Fruit fly (Drosophila melanogaster) whole organism, embryonic: Measurements from ENCODE around the gene CG2854.

Source experiments
- Aef1 ChIP-seq: fragments of 200-800 bp; sonication (Bioruptor generic); IDR thresholded peaks from 3 replicates; pipeline ENCODE4 v1.3.6; 2022; ENCODE audit warnings: missing biosample characterization, missing genetic modification characterization
- Atf-2 ChIP-seq: fragments of 200-800 bp; sonication (Bioruptor generic); optimal IDR thresholded peaks from 2 replicates; lab custom pipeline; 2016; ENCODE audit warnings: missing biosample characterization, missing genetic modification characterization
- B-H1 ChIP-seq: fragments of 200-800 bp; sonication (Bioruptor generic); IDR thresholded peaks from 3 replicates; pipeline ENCODE4 v1.3.6; 2022; ENCODE audit warnings: missing biosample characterization, missing genetic modification characterization
- Bdp1 ChIP-seq: fragments of 200-800 bp; sonication (Bioruptor generic); optimal IDR thresholded peaks from 3 replicates; lab custom pipeline; 2016; ENCODE audit warnings: missing biosample characterization, missing genetic modification characterization
- CG11398 ChIP-seq: fragments of 200-800 bp; sonication (Bioruptor generic); optimal IDR thresholded peaks from 2 replicates; lab custom pipeline; 2016; ENCODE audit warnings: missing biosample characterization, missing genetic modification characterization
- CG11504 ChIP-seq: fragments of 200-800 bp; sonication (Bioruptor generic); optimal IDR thresholded peaks from 3 replicates; lab custom pipeline; 2019; ENCODE audit warnings: missing biosample characterization, mild to moderate bottlenecking, missing genetic modification characterization, moderate library complexity
- CG12104 ChIP-seq: fragments of 200-800 bp; sonication (Bioruptor generic); optimal IDR thresholded peaks from 3 replicates; lab custom pipeline; 2016; ENCODE audit warnings: missing biosample characterization, missing genetic modification characterization
- CG12155 ChIP-seq: fragments of 200-800 bp; sonication (Bioruptor generic); optimal IDR thresholded peaks from 3 replicates; lab custom pipeline; 2016; ENCODE audit warnings: missing biosample characterization, missing genetic modification characterization
- CG12299 ChIP-seq: fragments of 200-800 bp; sonication (Bioruptor generic); optimal IDR thresholded peaks from 2 replicates; lab custom pipeline; 2018; ENCODE audit warnings: missing biosample characterization, mild to moderate bottlenecking, missing genetic modification characterization
- CG13894 ChIP-seq: fragments of 200-800 bp; sonication (Bioruptor generic); optimal IDR thresholded peaks from 3 replicates; lab custom pipeline; 2018; ENCODE audit warnings: missing biosample characterization, mild to moderate bottlenecking, missing genetic modification characterization, moderate library complexity
- CG14965 ChIP-seq: fragments of 200-800 bp; sonication (Bioruptor generic); optimal IDR thresholded peaks from 2 replicates; lab custom pipeline; 2016; ENCODE audit warnings: missing biosample characterization, missing genetic modification characterization, borderline replicate concordance
- CG16779 ChIP-seq: fragments of 200-800 bp; sonication (Bioruptor generic); IDR thresholded peaks from 2 replicates; pipeline ENCODE4 v1.3.6; 2022; ENCODE audit warnings: missing biosample characterization, missing genetic modification characterization
- CG17328 ChIP-seq: fragments of 200-800 bp; sonication (Bioruptor generic); IDR thresholded peaks from 2 replicates; pipeline ENCODE4 v1.3.6; 2022; ENCODE audit warnings: missing biosample characterization, missing genetic modification characterization
- CG17802 ChIP-seq: fragments of 200-800 bp; sonication (Bioruptor generic); optimal IDR thresholded peaks from 2 replicates; lab custom pipeline; 2018; ENCODE audit warnings: missing biosample characterization, mild to moderate bottlenecking, missing genetic modification characterization, moderate library complexity
- CG17912 ChIP-seq: fragments of 200-800 bp; sonication (Bioruptor generic); optimal IDR thresholded peaks from 2 replicates; lab custom pipeline; 2018; ENCODE audit warnings: missing biosample characterization, mild to moderate bottlenecking, missing genetic modification characterization
- CG18599 ChIP-seq: fragments of 200-800 bp; sonication (Bioruptor generic); optimal IDR thresholded peaks from 3 replicates; lab custom pipeline; 2017; ENCODE audit warnings: missing biosample characterization, missing genetic modification characterization, mild to moderate bottlenecking, moderate library complexity, missing genetic modification reagents
- CG3065 ChIP-seq: fragments of 200-800 bp; sonication (Bioruptor generic); optimal IDR thresholded peaks from 2 replicates; lab custom pipeline; 2016; ENCODE audit warnings: missing biosample characterization, missing genetic modification characterization
- CG3163 ChIP-seq: fragments of 200-800 bp; sonication (Bioruptor generic); optimal IDR thresholded peaks from 3 replicates; lab custom pipeline; 2016; ENCODE audit warnings: missing biosample characterization, missing genetic modification characterization
- CG32767 ChIP-seq: fragments of 200-800 bp; sonication (Bioruptor generic); IDR thresholded peaks from 2 replicates; pipeline ENCODE4 v1.3.6; 2022; ENCODE audit warnings: missing biosample characterization, missing genetic modification characterization
- CG4360 ChIP-seq: fragments of 200-800 bp; sonication (Bioruptor generic); IDR thresholded peaks from 2 replicates; pipeline ENCODE4 v1.3.6; 2022; ENCODE audit warnings: missing biosample characterization, missing genetic modification characterization
- CG5180 ChIP-seq: fragments of 200-800 bp; sonication (Bioruptor generic); optimal IDR thresholded peaks from 3 replicates; lab custom pipeline; 2017; ENCODE audit warnings: missing biosample characterization, missing genetic modification characterization, mild to moderate bottlenecking, moderate library complexity, missing genetic modification reagents
- CG8924 ChIP-seq: fragments of 200-800 bp; optimal IDR thresholded peaks from 3 replicates; lab custom pipeline; 2019; ENCODE audit warnings: missing biosample characterization, mild to moderate bottlenecking, missing genetic modification characterization, moderate library complexity
- CkIIα-i1 ChIP-seq: fragments of 200-800 bp; sonication (Bioruptor generic); IDR thresholded peaks from 2 replicates; pipeline ENCODE4 v1.3.6; 2022; ENCODE audit warnings: missing biosample characterization, missing genetic modification characterization
- CoRest ChIP-seq: fragments of 200-800 bp; sonication (Bioruptor generic); optimal IDR thresholded peaks from 3 replicates; lab custom pipeline; 2018; ENCODE audit warnings: missing biosample characterization, mild to moderate bottlenecking, missing genetic modification characterization, moderate library complexity
- Dfd ChIP-seq, 2 experiments: fragments of >200 bp; optimal IDR thresholded peaks; 2 replicates each; lab custom pipeline; 2017; ENCODE audit warnings: missing biosample characterization in 2 of 2, missing genetic modification characterization in 2 of 2
- HmgZ ChIP-seq: fragments of 200-800 bp; sonication (Bioruptor generic); optimal IDR thresholded peaks from 2 replicates; lab custom pipeline; 2018; ENCODE audit warnings: missing biosample characterization, mild to moderate bottlenecking, missing genetic modification characterization
- MTF-1 ChIP-seq: fragments of 200-800 bp; sonication (Bioruptor generic); optimal IDR thresholded peaks from 2 replicates; lab custom pipeline; 2018; ENCODE audit warnings: missing biosample characterization, mild to moderate bottlenecking, missing genetic modification characterization, borderline replicate concordance
- Optix ChIP-seq: fragments of 200-800 bp; sonication (Bioruptor generic); IDR thresholded peaks from 3 replicates; pipeline ENCODE4 v1.3.6; 2022; ENCODE audit warnings: missing biosample characterization, missing genetic modification characterization
- Six4 ChIP-seq: fragments of 200-800 bp; sonication (Bioruptor generic); optimal IDR thresholded peaks from 2 replicates; lab custom pipeline; 2016; ENCODE audit warnings: missing biosample characterization, missing genetic modification characterization
- Sox102F ChIP-seq: fragments of 200-800 bp; sonication (Bioruptor generic); optimal IDR thresholded peaks from 2 replicates; lab custom pipeline; 2018; ENCODE audit warnings: missing biosample characterization, mild to moderate bottlenecking, missing genetic modification characterization, moderate library complexity
- Spps ChIP-seq: fragments of 200-800 bp; sonication (Bioruptor generic); optimal IDR thresholded peaks from 2 replicates; lab custom pipeline; 2018; ENCODE audit warnings: missing biosample characterization, mild to moderate bottlenecking, missing genetic modification characterization
- Vsx1 ChIP-seq: fragments of 200-800 bp; sonication (Bioruptor generic); optimal IDR thresholded peaks from 2 replicates; lab custom pipeline; 2017; ENCODE audit warnings: missing biosample characterization, mild to moderate bottlenecking, missing genetic modification characterization, missing genetic modification reagents
- ara ChIP-seq: fragments of 200-800 bp; sonication (Bioruptor generic); IDR thresholded peaks from 2 replicates; pipeline ENCODE4 v1.3.6; 2022; ENCODE audit warnings: missing biosample characterization, missing genetic modification characterization
- ash1 ChIP-seq: fragments of 200-800 bp; sonication (Bioruptor generic); optimal IDR thresholded peaks from 2 replicates; lab custom pipeline; 2018; ENCODE audit warnings: missing biosample characterization, mild to moderate bottlenecking, missing genetic modification characterization
- chif ChIP-seq, 2 experiments: fragments of 200-800 bp; sonication (Bioruptor generic); optimal IDR thresholded peaks; 3 replicates each; lab custom pipeline; 2016; ENCODE audit warnings: missing biosample characterization in 2 of 2, missing genetic modification characterization in 2 of 2
- da ChIP-seq: fragments of 200-800 bp; sonication (Bioruptor generic); optimal IDR thresholded peaks from 2 replicates; lab custom pipeline; 2016; ENCODE audit warnings: missing biosample characterization, missing genetic modification characterization
- dmrt99B ChIP-seq: fragments of 200-800 bp; sonication (Bioruptor generic); optimal IDR thresholded peaks from 2 replicates; lab custom pipeline; 2018; ENCODE audit warnings: missing biosample characterization, mild to moderate bottlenecking, missing genetic modification characterization, moderate library complexity
- en ChIP-seq: fragments of 200-800 bp; sonication (Bioruptor generic); optimal IDR thresholded peaks from 2 replicates; lab custom pipeline; 2016; ENCODE audit warnings: missing biosample characterization, missing genetic modification characterization
- gfzf ChIP-seq: fragments of 200-800 bp; sonication (Bioruptor generic); optimal IDR thresholded peaks from 2 replicates; lab custom pipeline; 2016; ENCODE audit warnings: missing biosample characterization, mild to moderate bottlenecking, missing genetic modification characterization, moderate library complexity
- ind ChIP-seq: fragments of 200-800 bp; sonication (Bioruptor generic); optimal IDR thresholded peaks from 3 replicates; lab custom pipeline; 2016; ENCODE audit warnings: missing biosample characterization, missing genetic modification characterization
- inv ChIP-seq: fragments of 200-800 bp; sonication (Bioruptor generic); IDR thresholded peaks from 2 replicates; pipeline ENCODE4 v1.3.6; 2022; ENCODE audit warnings: missing biosample characterization, missing genetic modification characterization; ENCODE audit not compliant: partially characterized antibody
- kay ChIP-seq: fragments of 200-800 bp; sonication (Bioruptor generic); optimal IDR thresholded peaks from 2 replicates; lab custom pipeline; 2016; ENCODE audit warnings: missing biosample characterization, missing genetic modification characterization
- lab ChIP-seq: fragments of 200-800 bp; sonication (Bioruptor generic); optimal IDR thresholded peaks from 3 replicates; lab custom pipeline; 2017; ENCODE audit warnings: missing biosample characterization, missing genetic modification characterization, mild to moderate bottlenecking, moderate library complexity, missing genetic modification reagents
- nerfin-1 ChIP-seq: fragments of 200-800 bp; sonication (Bioruptor generic); optimal IDR thresholded peaks from 3 replicates; lab custom pipeline; 2019; ENCODE audit warnings: missing biosample characterization, mild to moderate bottlenecking, missing genetic modification characterization, moderate library complexity
- pfk ChIP-seq: fragments of 200-800 bp; sonication (Bioruptor generic); optimal IDR thresholded peaks from 2 replicates; lab custom pipeline; 2018; ENCODE audit warnings: missing biosample characterization, mild to moderate bottlenecking, missing genetic modification characterization, moderate library complexity
- psq ChIP-seq: fragments of 200-800 bp; sonication (Bioruptor generic); optimal IDR thresholded peaks from 2 replicates; lab custom pipeline; 2017; ENCODE audit warnings: missing biosample characterization, missing genetic modification characterization
- run ChIP-seq: fragments of 200-800 bp; sonication (Bioruptor generic); optimal IDR thresholded peaks from 3 replicates; lab custom pipeline; 2018; ENCODE audit warnings: missing biosample characterization, mild to moderate bottlenecking, missing genetic modification characterization
- sisA ChIP-seq: fragments of 200-800 bp; sonication (Bioruptor generic); IDR thresholded peaks from 2 replicates; pipeline ENCODE4 v1.3.6; 2022; ENCODE audit warnings: missing biosample characterization, missing genetic modification characterization
- so ChIP-seq: fragments of 200-800 bp; sonication (Bioruptor generic); IDR thresholded peaks from 3 replicates; pipeline ENCODE4 v1.3.6; 2022; ENCODE audit warnings: missing biosample characterization, missing genetic modification characterization
- sqz ChIP-seq: fragments of 200-800 bp; sonication (Bioruptor generic); optimal IDR thresholded peaks from 3 replicates; lab custom pipeline; 2018; ENCODE audit warnings: missing biosample characterization, mild to moderate bottlenecking, missing genetic modification characterization
- vvl ChIP-seq: fragments of 200-800 bp; sonication (Bioruptor generic); IDR thresholded peaks from 2 replicates; pipeline ENCODE4 v1.3.6; 2022; ENCODE audit warnings: missing biosample characterization, missing genetic modification characterization

The CG2854 gene

dm6 chrX:2365405-2365804, 38.5 kb downstream of the CG2854 start (continued):
- TF ChIP-seq Dfd (GFP tag; optimal IDR thresholded peaks at IDR 0.05; lab: Kevin White, UChicago) (no peak), kay (GFP tag; lab: Kevin White, UChicago) (no peak), Six4 (GFP tag; lab: Kevin White, UChicago) (no peak), Spps (tag; lab: Kevin White, UChicago) (no peak), CG12299 (no peak), vvl (GFP tag; lab: Robert Waterston, UW) (no peak), CG14965 (GFP tag; lab: Kevin White, UChicago) (no peak), psq (GFP tag; lab: Kevin White, UChicago) (no peak), Sox102F (GFP tag; lab: Kevin White, UChicago) (peak; percentile 54), CG4360 (no peak), CG5180 (GFP tag; lab: Kevin White, UChicago) (no peak), CG3065 (no peak), inv (no peak), CG17802 (tag; lab: Kevin White, UChicago) (no peak), HmgZ (tag; lab: Kevin White, UChicago) (no peak), ind (GFP tag; lab: Kevin White, UChicago) (peak; percentile 4), so (GFP tag; lab: Robert Waterston, UW) (no peak; the same call in 2 of the 3 replicates), Vsx1 (GFP tag; lab: Kevin White, UChicago) (no peak), ara (no peak), CG17912 (GFP tag; lab: Kevin White, UChicago) (no peak), lab (peak; percentile 8), CG12104 (GFP tag; lab: Kevin White, UChicago) (no peak), CG17328 (GFP tag; lab: Robert Waterston, UW) (peak; percentile 37; the same call in 1 of the 2 replicates), Aef1 (peak; percentile 20; the same call in 1 of the 3 replicates), B-H1 (GFP tag; lab: Robert Waterston, UW) (no peak), da (GFP tag; lab: Kevin White, UChicago) (no peak), CG12155 (no peak), sqz (GFP tag; lab: Kevin White, UChicago) (no peak), CG13894 (tag; lab: Kevin White, UChicago) (no peak), Optix (GFP tag; lab: Robert Waterston, UW) (no peak), CG3163 (no peak), CG11398 (no peak), CG11504 (peak; percentile 58), CG18599 (GFP tag; lab: Kevin White, UChicago) (no peak), CkIIα-i1 (GFP tag; lab: Robert Waterston, UW) (no peak), pfk (no peak), chif (GFP tag; optimal IDR thresholded peaks at IDR 0.05; lab: Kevin White, UChicago) (no peak), run (no peak), dmrt99B (tag; lab: Kevin White, UChicago) (peak; percentile 39), Bdp1 (no peak), CG32767 (no peak), en (GFP tag; lab: Kevin White, UChicago) (no peak), Atf-2 (no peak), CG8924 (no peak), MTF-1 (GFP tag; lab: Kevin White, UChicago) (no peak), CoRest (tag; lab: Kevin White, UChicago) (peak; percentile 3), CG16779 (GFP tag; lab: Robert Waterston, UW) (no peak), sisA (GFP tag; lab: Robert Waterston, UW) (0 out of 2 replicates have a peak, but pooled peaks have one; percentile 14), ash1 (GFP tag; lab: Kevin White, UChicago) (no peak), gfzf (no peak), nerfin-1 (tag; lab: Kevin White, UChicago) (no peak)
